Fruit fly (Drosophila melanogaster) whole organism, pupa: Measurements from ENCODE around the gene U2af50.

Source experiments
- CG10348 ChIP-seq: fragments of 200-800 bp; sonication (Bioruptor generic); IDR thresholded peaks from 2 replicates; pipeline ENCODE4 v1.3.6; 2022; ENCODE audit warnings: missing biosample characterization, missing genetic modification characterization
- CG14655 ChIP-seq: fragments of 200-800 bp; sonication (Bioruptor generic); optimal IDR thresholded peaks from 3 replicates; lab custom pipeline; 2017; ENCODE audit warnings: mild to moderate bottlenecking, missing biosample characterization, missing genetic modification reagents, missing genetic modification characterization
- CG32121 ChIP-seq: fragments of 200-800 bp; sonication (Bioruptor generic); IDR thresholded peaks from 2 replicates; pipeline ENCODE4 v1.3.6; 2022; ENCODE audit warnings: missing biosample characterization, missing genetic modification characterization
- EcR ChIP-seq: fragments of 200-800 bp; sonication (Bioruptor generic); optimal IDR thresholded peaks from 3 replicates; lab custom pipeline; 2019; ENCODE audit warnings: missing biosample characterization, missing genetic modification characterization, mild to moderate bottlenecking, moderate library complexity, missing genetic modification reagents
- Ets98B ChIP-seq: fragments of 200-800 bp; sonication (Bioruptor generic); IDR thresholded peaks from 2 replicates; pipeline ENCODE4 v1.3.6; 2022; ENCODE audit warnings: missing biosample characterization, missing genetic modification characterization

dm6 chrX:16406083-16406482, 47.2 kb upstream of the U2af50 start:
- TF ChIP-seq CG10348 (GFP tag; lab: Robert Waterston, UW) (no peak), CG14655 (GFP tag; lab: Kevin White, UChicago) (no peak), CG32121 (GFP tag; lab: Robert Waterston, UW) (no peak), Ets98B (GFP tag; lab: Robert Waterston, UW) (no peak), EcR (GFP tag; lab: Kevin White, UChicago) (no peak)
